Worm (Caenorhabditis elegans) whole organism, young adult: Measurements from ENCODE around the gene nspb-3.

Source experiments
- C06A6.2 ChIP-seq: fragments of 200-800 bp; sonication (Bioruptor generic); conservative IDR thresholded peaks from 2 replicates; pipeline ENCODE4 v1.3.6; 2022; ENCODE audit warnings: missing genetic modification characterization, missing compliant biosample characterization
- F10E7.11 ChIP-seq: sonication (generic microtip); optimal IDR thresholded peaks from 2 replicates; lab custom pipeline; 2017; ENCODE audit warnings: mild to moderate bottlenecking, missing genetic modification characterization, moderate library complexity, missing compliant biosample characterization
- F23B12.7 ChIP-seq: sonication (generic microtip); optimal IDR thresholded peaks from 2 replicates; lab custom pipeline; 2017; ENCODE audit warnings: missing genetic modification characterization, mild to moderate bottlenecking, missing compliant biosample characterization, antibody characterized with exemption, moderate library complexity; ENCODE audit not compliant: insufficient read depth
- F37B4.10 ChIP-seq: fragments of 200-800 bp; sonication (Bioruptor generic); IDR thresholded peaks from 2 replicates; pipeline ENCODE4 v1.3.6; 2022; ENCODE audit warnings: missing genetic modification characterization, missing compliant biosample characterization
- F52B5.7 ChIP-seq: sonication (generic microtip); optimal IDR thresholded peaks from 2 replicates; lab custom pipeline; 2016; ENCODE audit warnings: mild to moderate bottlenecking, missing genetic modification characterization, missing compliant biosample characterization
- F55B11.4 ChIP-seq: sonication (generic microtip); optimal IDR thresholded peaks from 2 replicates; lab custom pipeline; 2016; ENCODE audit warnings: missing compliant biosample characterization, missing genetic modification characterization, borderline replicate concordance; ENCODE audit not compliant: insufficient read depth
- F57C9.4 ChIP-seq: sonication (generic microtip); optimal IDR thresholded peaks from 2 replicates; lab custom pipeline; 2017; ENCODE audit warnings: mild to moderate bottlenecking, missing genetic modification characterization, missing compliant biosample characterization
- Y53G8AR.9 ChIP-seq: fragments of 200-800 bp; sonication (Bioruptor generic); conservative IDR thresholded peaks from 2 replicates; pipeline ENCODE4 v1.3.6; 2022; ENCODE audit warnings: missing genetic modification reagents, missing genetic modification characterization, missing compliant biosample characterization
- Y79H2A.3 ChIP-seq: fragments of 200-800 bp; sonication (Bioruptor generic); conservative IDR thresholded peaks from 2 replicates; pipeline ENCODE4 v1.3.6; 2022; ENCODE audit warnings: missing genetic modification reagents, missing genetic modification characterization, missing compliant biosample characterization
- akir-1 ChIP-seq: fragments of 200-800 bp; sonication (Bioruptor generic); optimal IDR thresholded peaks from 2 replicates; lab custom pipeline; 2018; ENCODE audit warnings: mild to moderate bottlenecking, missing genetic modification characterization, moderate library complexity, missing compliant biosample characterization
- ama-1 ChIP-seq, 3 experiments: fragments of 150-350 bp in 1 of 3; sonication (generic microtip) in 2 of 3; optimal IDR thresholded peaks; 2 replicates each; lab custom pipeline; 2014 to 2018; ENCODE audit warnings: missing biosample characterization in 2 of 3, missing genetic modification characterization in 2 of 3, missing genetic modification reagents in 2 of 3
- atf-7 ChIP-seq: sonication (generic microtip); optimal IDR thresholded peaks from 2 replicates; lab custom pipeline; 2017; ENCODE audit warnings: mild to moderate bottlenecking, missing genetic modification characterization, missing compliant biosample characterization
- attf-5 ChIP-seq: fragments of 200-800 bp; sonication (Bioruptor generic); optimal IDR thresholded peaks from 2 replicates; lab custom pipeline; 2018; ENCODE audit warnings: mild to moderate bottlenecking, missing genetic modification characterization, missing compliant biosample characterization
- bed-1 ChIP-seq: fragments of 200-800 bp; sonication (Bioruptor generic); IDR thresholded peaks from 2 replicates; pipeline ENCODE4 v1.3.6; 2022; ENCODE audit warnings: missing genetic modification reagents, missing genetic modification characterization, missing compliant biosample characterization
- ceh-100 ChIP-seq: fragments of 200-800 bp; sonication (Bioruptor generic); IDR thresholded peaks from 2 replicates; pipeline ENCODE4 v1.3.6; 2022; ENCODE audit warnings: missing genetic modification reagents, missing genetic modification characterization, missing compliant biosample characterization
- chd-7 ChIP-seq: sonication (generic microtip); optimal IDR thresholded peaks from 2 replicates; lab custom pipeline; 2016; ENCODE audit warnings: mild to moderate bottlenecking, missing genetic modification characterization, moderate library complexity, missing compliant biosample characterization
- die-1 ChIP-seq: sonication (generic microtip); optimal IDR thresholded peaks from 2 replicates; lab custom pipeline; 2016; ENCODE audit warnings: missing genotype, mild to moderate bottlenecking, missing genetic modification characterization, missing compliant biosample characterization
- efl-1 ChIP-seq: fragments of 150-350 bp; optimal IDR thresholded peaks from 2 replicates; lab custom pipeline; 2014; ENCODE audit warnings: missing biosample characterization, missing genetic modification reagents, missing genetic modification characterization
- egl-18 ChIP-seq: fragments of 200-800 bp; sonication (Bioruptor generic); IDR thresholded peaks from 2 replicates; pipeline ENCODE4 v1.3.6; 2022; ENCODE audit warnings: missing genetic modification reagents, missing genetic modification characterization, missing compliant biosample characterization
- ekl-4 ChIP-seq: fragments of 200-800 bp; sonication (Bioruptor generic); IDR thresholded peaks from 2 replicates; pipeline ENCODE4 v1.3.6; 2022; ENCODE audit warnings: missing genetic modification reagents, missing genetic modification characterization, missing compliant biosample characterization
- fkh-3 ChIP-seq: sonication (generic microtip); optimal IDR thresholded peaks from 2 replicates; lab custom pipeline; 2016; ENCODE audit warnings: mild to moderate bottlenecking, missing genetic modification characterization, missing compliant biosample characterization
- gei-17 ChIP-seq: fragments of 200-800 bp; sonication (Bioruptor generic); optimal IDR thresholded peaks from 2 replicates; lab custom pipeline; 2018; ENCODE audit warnings: mild to moderate bottlenecking, missing genetic modification characterization, missing compliant biosample characterization
- lag-1 ChIP-seq: fragments of 200-800 bp; sonication (Bioruptor generic); IDR thresholded peaks from 2 replicates; pipeline ENCODE4 v1.3.6; 2022; ENCODE audit warnings: missing genetic modification reagents, missing genetic modification characterization, missing compliant biosample characterization
- let-526 ChIP-seq: fragments of 200-800 bp; sonication (Bioruptor generic); IDR thresholded peaks from 2 replicates; pipeline ENCODE4 v1.3.6; 2022; ENCODE audit warnings: missing genetic modification reagents, missing genetic modification characterization, missing compliant biosample characterization
- lin-54 ChIP-seq: fragments of 200-800 bp; sonication (Bioruptor generic); optimal IDR thresholded peaks from 2 replicates; lab custom pipeline; 2018; ENCODE audit warnings: mild to moderate bottlenecking, missing genetic modification characterization, missing compliant biosample characterization
- lsy-27 ChIP-seq: sonication (generic microtip); optimal IDR thresholded peaks from 2 replicates; lab custom pipeline; 2017; ENCODE audit warnings: missing genetic modification characterization, mild to moderate bottlenecking, missing compliant biosample characterization, antibody characterized with exemption, missing genotype, borderline replicate concordance; ENCODE audit not compliant: insufficient read depth
- madf-6 ChIP-seq: fragments of 200-800 bp; sonication (Bioruptor generic); IDR thresholded peaks from 2 replicates; pipeline ENCODE4 v1.3.6; 2022; ENCODE audit warnings: missing genetic modification reagents, missing genetic modification characterization, missing compliant biosample characterization
- madf-8 ChIP-seq: fragments of 200-800 bp; sonication (Bioruptor generic); conservative IDR thresholded peaks from 2 replicates; pipeline ENCODE4 v1.3.6; 2022; ENCODE audit warnings: missing genetic modification reagents, missing genetic modification characterization, missing compliant biosample characterization
- mes-4 ChIP-seq: sonication (generic microtip); optimal IDR thresholded peaks from 2 replicates; lab custom pipeline; 2016; ENCODE audit warnings: missing genotype, missing genetic modification characterization, missing compliant biosample characterization
- nfya-1 ChIP-seq: sonication (generic microtip); optimal IDR thresholded peaks from 2 replicates; lab custom pipeline; 2017; ENCODE audit warnings: antibody characterized with exemption, missing compliant biosample characterization, missing genetic modification characterization, borderline replicate concordance; ENCODE audit not compliant: insufficient read depth
- nfya-2 ChIP-seq: fragments of 200-800 bp; sonication (Bioruptor generic); IDR thresholded peaks from 2 replicates; pipeline ENCODE4 v1.3.6; 2022; ENCODE audit warnings: missing genetic modification reagents, missing genetic modification characterization, missing compliant biosample characterization
- nfyb-1 ChIP-seq: fragments of 200-800 bp; sonication (Bioruptor generic); IDR thresholded peaks from 2 replicates; pipeline ENCODE4 v1.3.6; 2022; ENCODE audit warnings: missing genetic modification reagents, missing genetic modification characterization, missing compliant biosample characterization
- nhr-80 ChIP-seq: sonication (generic microtip); optimal IDR thresholded peaks from 2 replicates; lab custom pipeline; 2016; ENCODE audit warnings: missing genetic modification characterization, missing compliant biosample characterization
- rcor-1 ChIP-seq: fragments of 200-800 bp; sonication (Bioruptor generic); IDR thresholded peaks from 2 replicates; pipeline ENCODE4 v1.3.6; 2022; ENCODE audit warnings: missing genetic modification reagents, missing genetic modification characterization, missing compliant biosample characterization
- rpc-1 ChIP-seq, 2 experiments: fragments of 150-350 bp in 1 of 2; sonication (generic microtip) in 1 of 2; optimal IDR thresholded peaks; 2 replicates each; lab custom pipeline; 2014 to 2018; ENCODE audit warnings: missing biosample characterization in 1 of 2, missing genetic modification characterization in 1 of 2, missing genetic modification reagents in 1 of 2, missing genotype in 1 of 2
- snpc-1.3 ChIP-seq: sonication (generic microtip); optimal IDR thresholded peaks from 2 replicates; lab custom pipeline; 2017; ENCODE audit warnings: missing genetic modification characterization, mild to moderate bottlenecking, missing compliant biosample characterization, antibody characterized with exemption, moderate library complexity, missing genotype, missing genetic modification reagents; ENCODE audit not compliant: insufficient read depth
- snpc-4 ChIP-seq, 5 experiments: fragments of 150-350 bp in 1 of 5; sonication (generic microtip) in 4 of 5; optimal IDR thresholded peaks; 2 replicates each; lab custom pipeline; 2014 to 2018; ENCODE audit warnings: missing genetic modification characterization in 5 of 5, missing biosample characterization in 3 of 5, antibody characterized with exemption in 2 of 5, mild to moderate bottlenecking in 2 of 5, missing compliant biosample characterization in 2 of 5, missing genotype in 2 of 5, moderate library complexity in 2 of 5, missing genetic modification reagents in 1 of 5
- tbp1 ChIP-seq: fragments of 200-800 bp; sonication (Bioruptor generic); optimal IDR thresholded peaks from 2 replicates; lab custom pipeline; 2018; ENCODE audit warnings: mild to moderate bottlenecking, missing genetic modification characterization, missing compliant biosample characterization
- tlf-1 ChIP-seq: fragments of 200-800 bp; sonication (Bioruptor generic); optimal IDR thresholded peaks from 2 replicates; lab custom pipeline; 2018; ENCODE audit warnings: mild to moderate bottlenecking, missing genetic modification characterization, missing compliant biosample characterization
- unc-130 ChIP-seq: sonication (generic microtip); optimal IDR thresholded peaks from 2 replicates; lab custom pipeline; 2016; ENCODE audit warnings: missing genetic modification reagents, missing genetic modification characterization, missing compliant biosample characterization
- unc-62 ChIP-seq: fragments of 150-350 bp; optimal IDR thresholded peaks from 2 replicates; lab custom pipeline; 2014; ENCODE audit warnings: missing biosample characterization, missing genetic modification reagents, missing genetic modification characterization
- ztf-28 ChIP-seq: fragments of 200-800 bp; sonication (Bioruptor generic); IDR thresholded peaks from 2 replicates; pipeline ENCODE4 v1.3.6; 2022; ENCODE audit warnings: missing genetic modification reagents, missing genetic modification characterization, missing compliant biosample characterization
- ztf-6 ChIP-seq: fragments of 200-800 bp; sonication (Bioruptor generic); IDR thresholded peaks from 2 replicates; pipeline ENCODE4 v1.3.6; 2022; ENCODE audit warnings: missing genetic modification reagents, missing genetic modification characterization, missing compliant biosample characterization

nspb-3 gene

ce11 chrIV:6556624-6557368 is 38.0 kb downstream of the nspb-3 start, which contains the start of gene try-3 (continued):
- TF ChIP-seq Y79H2A.3 (GFP tag; lab: Robert Waterston, UW) (peak; percentile 61; the same call in 1 of the 2 replicates), tlf-1 (peak; percentile 26), Y53G8AR.9 (GFP tag; lab: Robert Waterston, UW) (peak; percentile 72; the same call in 1 of the 2 replicates), F57C9.4 (tag; lab: Kevin White, UChicago) (peak; percentile 42), madf-8 (GFP tag; lab: Robert Waterston, UW) (peak; percentile 42), madf-6 (GFP tag; lab: Robert Waterston, UW) (peak; percentile 73), mes-4 (tag; lab: Kevin White, UChicago) (no peak), gei-17 (no peak), let-526 (0 out of 2 replicates have a peak, but pooled peaks have one; percentile 8), ceh-100 (GFP tag; lab: Robert Waterston, UW) (peak; percentile 72), nhr-80 (peak; percentile 41), chd-7 (tag; lab: Kevin White, UChicago) (peak; percentile 45), lsy-27 (no peak), nfyb-1 (GFP tag; lab: Robert Waterston, UW) (peak; percentile 80), F52B5.7 (tag; lab: Kevin White, UChicago) (peak; percentile 75), ama-1 (optimal IDR thresholded peaks at IDR 0.05; lab: Kevin White, UChicago) (no peak), ama-1 (GFP tag; optimal IDR thresholded peaks at IDR 0.05; lab: Kevin White, UChicago) (peak in 1 of 2 experiments; percentile 61), F10E7.11 (tag; lab: Kevin White, UChicago) (no peak), akir-1 (GFP tag; lab: Kevin White, UChicago) (no peak), ekl-4 (GFP tag; lab: Robert Waterston, UW) (peak; percentile 71), atf-7 (tag; lab: Kevin White, UChicago) (peak; percentile 55), egl-18 (GFP tag; lab: Robert Waterston, UW) (no peak), C06A6.2 (GFP tag; lab: Robert Waterston, UW) (peak; percentile 55; the same call in 1 of the 2 replicates), F37B4.10 (0 out of 2 replicates have a peak, but pooled peaks have one; percentile 59), rpc-1 (optimal IDR thresholded peaks at IDR 0.05; lab: Kevin White, UChicago) (peak; percentile 74), rpc-1 (tag; optimal IDR thresholded peaks at IDR 0.05; lab: Kevin White, UChicago) (peak; percentile 89), rcor-1 (peak; percentile 68), die-1 (tag; lab: Kevin White, UChicago) (peak; percentile 81), unc-130 (no peak), nfya-2 (GFP tag; lab: Robert Waterston, UW) (no peak), fkh-3 (tag; lab: Kevin White, UChicago) (no peak), bed-1 (GFP tag; lab: Robert Waterston, UW) (no peak), ztf-28 (GFP tag; lab: Robert Waterston, UW) (0 out of 2 replicates have a peak, but pooled peaks have one; percentile 48), unc-62 (GFP tag; lab: Kevin White, UChicago) (no peak), ztf-6 (GFP tag; lab: Robert Waterston, UW) (0 out of 2 replicates have a peak, but pooled peaks have one; percentile 66), F23B12.7 (tag; lab: Kevin White, UChicago) (peak; percentile 65)

ce11 chrIV:6555388-6556330 is 39.1 kb downstream of the nspb-3 start, which contains the start of gene paqr-1:
paqr-1 (minus strand) TSS chrIV:6555438.
- TF ChIP-seq efl-1 (GFP tag; lab: Kevin White, UChicago) (peak; percentile 12), snpc-4 (GFP tag; optimal IDR thresholded peaks at IDR 0.05; lab: Kevin White, UChicago) (no peak), snpc-4 (tag; optimal IDR thresholded peaks at IDR 0.05; lab: Kevin White, UChicago) (peak in 1 of 4 experiments; percentile 21), unc-62 (GFP tag; lab: Kevin White, UChicago) (no peak), lin-54 (GFP tag; lab: Kevin White, UChicago) (peak; percentile 31), F55B11.4 (no peak), nfya-1 (tag; lab: Kevin White, UChicago) (no peak), tbp1 (GFP tag; lab: Kevin White, UChicago) (peak; percentile 1), lag-1 (GFP tag; lab: Robert Waterston, UW) (no peak), attf-5 (GFP tag; lab: Kevin White, UChicago) (peak; percentile 7), snpc-1.3 (no peak)
